Fruit fly (Drosophila melanogaster): Measurements from ENCODE around the gene CG14329.

dm6 chr3R:17595084-17595483 is 14.1 kb upstream of the CG14329 start, which contains the start of gene Sgs5:
- no peak for TF ChIP-seq h (optimal IDR thresholded peaks at IDR 0.05)
- TF ChIP-seq insv (optimal IDR thresholded peaks at IDR 0.05): no peak
- no peak for TF ChIP-seq psq (optimal IDR thresholded peaks at IDR 0.05)
- no peak for TF ChIP-seq ttk (optimal IDR thresholded peaks at IDR 0.05)
- no peak for TF ChIP-seq Myc (optimal IDR thresholded peaks at IDR 0.05)
